Fruit fly (Drosophila melanogaster): ENCODE data around the gene DIP-gamma.

DIP-gamma gene

DNA sequence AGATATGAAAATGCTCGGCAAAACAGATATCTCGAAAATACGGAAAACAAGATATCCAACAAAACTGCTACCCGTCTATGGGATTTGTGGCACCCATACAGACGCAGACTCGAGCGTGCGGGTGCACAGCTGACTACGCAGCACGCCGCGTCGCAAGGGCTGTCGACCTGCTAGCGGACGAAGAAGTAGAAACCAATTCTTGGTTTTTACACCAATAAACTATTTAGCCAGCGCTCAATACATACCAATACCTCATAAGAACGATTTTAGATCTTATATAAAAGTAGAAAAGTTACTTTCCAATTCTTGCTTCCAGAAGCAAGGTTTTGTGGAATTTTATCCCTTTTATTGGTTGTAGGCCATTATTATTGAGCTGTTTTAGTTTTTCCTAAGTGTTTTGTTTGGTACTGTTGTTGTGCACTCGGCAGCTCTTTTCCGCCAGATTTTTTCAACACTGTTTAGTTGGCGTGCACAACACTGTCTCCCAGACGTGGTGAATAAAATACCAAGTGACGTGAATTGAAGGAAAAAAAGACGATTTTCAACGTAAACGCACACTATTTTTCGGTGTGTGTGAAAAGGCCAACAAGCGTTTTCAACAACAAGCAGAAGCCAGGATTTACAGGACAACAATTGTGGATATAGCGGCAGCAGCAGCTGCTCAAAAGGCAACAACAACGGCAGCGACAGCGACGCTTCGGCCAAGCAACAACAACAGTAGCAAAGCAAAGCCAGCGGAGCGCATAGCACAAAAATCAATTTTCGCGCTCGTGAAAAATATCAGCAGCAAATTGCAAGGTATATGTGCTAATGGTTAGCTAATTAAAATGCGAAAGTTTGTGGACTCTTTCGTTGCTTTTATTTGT, 81.4 kb downstream of the DIP-gamma start (continued):
- TF ChIP-seq CG8765 (GFP tag; IDR thresholded peaks at IDR 0.05) (peak; percentile 38; the same call in 1 of the 2 replicates), tx (GFP tag; optimal IDR thresholded peaks at IDR 0.05) (peak; percentile 82), CG1792 (GFP tag; optimal IDR thresholded peaks at IDR 0.05) (peak; percentile 86), Mad (GFP tag; optimal IDR thresholded peaks at IDR 0.05) (peak; percentile 79), Meics (GFP tag; optimal IDR thresholded peaks at IDR 0.05) (peak; percentile 87), CG1832 (GFP tag; optimal IDR thresholded peaks at IDR 0.05) (no peak), CG18599 (GFP tag; optimal IDR thresholded peaks at IDR 0.05) (peak; percentile 91), CG7839 (tag; optimal IDR thresholded peaks at IDR 0.05) (peak; percentile 79), HLHmδ (GFP tag; optimal IDR thresholded peaks at IDR 0.05) (no peak), CG43689 (GFP tag; IDR thresholded peaks at IDR 0.05) (0 out of 2 replicates have a peak, but pooled peaks have one; percentile 6), Scr (GFP tag; IDR thresholded peaks at IDR 0.05; ENCODE audit: partially characterized antibody) (no peak), Max (GFP tag; optimal IDR thresholded peaks at IDR 0.05) (peak; percentile 76), D (optimal IDR thresholded peaks at IDR 0.05) (no peak), D (GFP tag; optimal IDR thresholded peaks at IDR 0.05) (peak; percentile 64), CG11696 (GFP tag; IDR thresholded peaks at IDR 0.05) (no peak), CG6272 (GFP tag; IDR thresholded peaks at IDR 0.05) (peak; percentile 64), Fer3 (tag; optimal IDR thresholded peaks at IDR 0.05) (peak; percentile 84), CG34376 (GFP tag; optimal IDR thresholded peaks at IDR 0.05) (peak; percentile 85), Lpt (GFP tag; optimal IDR thresholded peaks at IDR 0.05) (no peak), tup (GFP tag; optimal IDR thresholded peaks at IDR 0.05) (peak; percentile 49), CG3847 (GFP tag; IDR thresholded peaks at IDR 0.05) (peak; percentile 87), CG17361 (GFP tag; IDR thresholded peaks at IDR 0.05) (peak; percentile 81), CG16779 (GFP tag; IDR thresholded peaks at IDR 0.05) (peak; percentile 83), Lim3 (GFP tag; IDR thresholded peaks at IDR 0.05) (no peak), CG14860 (GFP tag; IDR thresholded peaks at IDR 0.05; ENCODE audit: partially characterized antibody) (no peak), Asciz (GFP tag; optimal IDR thresholded peaks at IDR 0.05) (peak; percentile 63), CG7928 (GFP tag; optimal IDR thresholded peaks at IDR 0.05) (peak; percentile 64), Med (GFP tag) (peak; percentile 98), CG7745 (tag; optimal IDR thresholded peaks at IDR 0.05) (no peak), inv (GFP tag; IDR thresholded peaks at IDR 0.05; ENCODE audit: partially characterized antibody) (no peak), CG8290 (GFP tag; optimal IDR thresholded peaks at IDR 0.05) (peak; percentile 50), CG8290 (tag; optimal IDR thresholded peaks at IDR 0.05) (peak in 1 of 2 experiments; percentile 68), CG31224 (GFP tag; IDR thresholded peaks at IDR 0.05) (no peak; the same call in none of the 2 replicates), CG1233 (GFP tag; optimal IDR thresholded peaks at IDR 0.05) (peak; percentile 60), kah (GFP tag; optimal IDR thresholded peaks at IDR 0.05) (peak; percentile 35), Oaz (GFP tag; IDR thresholded peaks at IDR 0.05) (peak; percentile 49), zfh2 (GFP tag; optimal IDR thresholded peaks at IDR 0.05) (peak; percentile 94), tio (GFP tag; optimal IDR thresholded peaks at IDR 0.05) (no peak), Hmx (GFP tag; optimal IDR thresholded peaks at IDR 0.05) (peak; percentile 59), al (GFP tag; IDR thresholded peaks at IDR 0.05) (peak; percentile 65; the same call in 1 of the 2 replicates), Usf (GFP tag; optimal IDR thresholded peaks at IDR 0.05) (peak; percentile 43), CG1602 (GFP tag; optimal IDR thresholded peaks at IDR 0.05) (peak; percentile 58), vfl (GFP tag; optimal IDR thresholded peaks at IDR 0.05) (peak; percentile 89), run (tag; optimal IDR thresholded peaks at IDR 0.05) (no peak), ind (GFP tag; optimal IDR thresholded peaks at IDR 0.05) (peak; percentile 91), HLH3B (GFP tag; IDR thresholded peaks at IDR 0.05) (peak; percentile 56; the same call in 1 of the 2 replicates), gsb-n (tag; optimal IDR thresholded peaks at IDR 0.05) (no peak), CoRest (tag; optimal IDR thresholded peaks at IDR 0.05) (peak; percentile 76), vvl (GFP tag; IDR thresholded peaks at IDR 0.05) (peak; percentile 74)

All from whole organism, embryonic.